Fruit fly (Drosophila melanogaster) whole organism, embryonic: ENCODE data around the gene Gyc89Da.
A peak's percentile ranks its signal among the peaks of the same experiment; 100 is the strongest.

Experiments used
- Abd-B ChIP-seq: fragments of 200-800 bp; sonication (Bioruptor generic); optimal IDR thresholded peaks from 2 replicates; lab custom pipeline; 2018; ENCODE audit warnings: missing biosample characterization, mild to moderate bottlenecking, missing genetic modification characterization, moderate library complexity
- Aef1 ChIP-seq: fragments of 200-800 bp; sonication (Bioruptor generic); IDR thresholded peaks from 3 replicates; pipeline ENCODE4 v1.3.6; 2022; ENCODE audit warnings: missing biosample characterization, missing genetic modification characterization
- Atf6 ChIP-seq: fragments of 200-800 bp; sonication (Bioruptor generic); IDR thresholded peaks from 2 replicates; pipeline ENCODE4 v1.3.6; 2022; ENCODE audit warnings: missing biosample characterization, missing genetic modification characterization
- Bdp1 ChIP-seq: fragments of 200-800 bp; sonication (Bioruptor generic); optimal IDR thresholded peaks from 3 replicates; lab custom pipeline; 2016; ENCODE audit warnings: missing biosample characterization, missing genetic modification characterization
- CG10147 ChIP-seq: fragments of 200-800 bp; sonication (Bioruptor generic); optimal IDR thresholded peaks from 2 replicates; lab custom pipeline; 2019; ENCODE audit warnings: missing biosample characterization, mild to moderate bottlenecking, missing genetic modification characterization, moderate library complexity
- CG10431 ChIP-seq: fragments of 200-800 bp; sonication (Bioruptor generic); optimal IDR thresholded peaks from 3 replicates; lab custom pipeline; 2018; ENCODE audit warnings: missing biosample characterization, mild to moderate bottlenecking, missing genetic modification characterization
- CG12219 ChIP-seq: fragments of 200-800 bp; sonication (Bioruptor generic); optimal IDR thresholded peaks from 3 replicates; lab custom pipeline; 2018; ENCODE audit warnings: missing biosample characterization, mild to moderate bottlenecking, missing genetic modification characterization
- CG12942 ChIP-seq: fragments of 200-800 bp; sonication (Bioruptor generic); optimal IDR thresholded peaks from 3 replicates; lab custom pipeline; 2016; ENCODE audit warnings: missing biosample characterization, missing genetic modification characterization
- CG13775 ChIP-seq: fragments of 200-800 bp; sonication (Bioruptor generic); optimal IDR thresholded peaks from 3 replicates; lab custom pipeline; 2017; ENCODE audit warnings: missing biosample characterization, mild to moderate bottlenecking, missing genetic modification characterization
- CG14014 ChIP-seq: fragments of 200-800 bp; sonication (Bioruptor generic); IDR thresholded peaks from 2 replicates; pipeline ENCODE4 v1.3.6; 2022; ENCODE audit warnings: missing biosample characterization, missing genetic modification characterization
- CG15269 ChIP-seq: fragments of 200-800 bp; sonication (Bioruptor generic); optimal IDR thresholded peaks from 2 replicates; lab custom pipeline; 2018; ENCODE audit warnings: missing biosample characterization, mild to moderate bottlenecking, missing genetic modification characterization, moderate library complexity
- CG1603 ChIP-seq: fragments of 200-800 bp; sonication (Bioruptor generic); optimal IDR thresholded peaks from 2 replicates; lab custom pipeline; 2019; ENCODE audit warnings: missing biosample characterization, mild to moderate bottlenecking, missing genetic modification characterization, moderate library complexity
- CG17612 ChIP-seq: fragments of 200-800 bp; sonication (Bioruptor generic); IDR thresholded peaks from 2 replicates; pipeline ENCODE4 v1.3.6; 2022; ENCODE audit warnings: missing biosample characterization, missing genetic modification characterization
- CG18599 ChIP-seq: fragments of 200-800 bp; sonication (Bioruptor generic); optimal IDR thresholded peaks from 3 replicates; lab custom pipeline; 2017; ENCODE audit warnings: missing biosample characterization, missing genetic modification characterization, mild to moderate bottlenecking, moderate library complexity, missing genetic modification reagents
- CG2712 ChIP-seq: fragments of 200-800 bp; optimal IDR thresholded peaks from 3 replicates; lab custom pipeline; 2019; ENCODE audit warnings: missing biosample characterization, mild to moderate bottlenecking, missing genetic modification characterization, moderate library complexity
- CG3163 ChIP-seq: fragments of 200-800 bp; sonication (Bioruptor generic); optimal IDR thresholded peaks from 3 replicates; lab custom pipeline; 2016; ENCODE audit warnings: missing biosample characterization, missing genetic modification characterization
- CG32767 ChIP-seq: fragments of 200-800 bp; sonication (Bioruptor generic); IDR thresholded peaks from 2 replicates; pipeline ENCODE4 v1.3.6; 2022; ENCODE audit warnings: missing biosample characterization, missing genetic modification characterization
- CG3407 ChIP-seq: fragments of 200-800 bp; sonication (Bioruptor generic); optimal IDR thresholded peaks from 2 replicates; lab custom pipeline; 2018; ENCODE audit warnings: missing biosample characterization, mild to moderate bottlenecking, missing genetic modification characterization
- CG4617 ChIP-seq: fragments of 200-800 bp; sonication (Bioruptor generic); optimal IDR thresholded peaks from 3 replicates; lab custom pipeline; 2016; ENCODE audit warnings: missing biosample characterization, missing genetic modification characterization, borderline replicate concordance
- CG4820 ChIP-seq: fragments of 200-800 bp; sonication (Bioruptor generic); optimal IDR thresholded peaks from 3 replicates; lab custom pipeline; 2016; ENCODE audit warnings: missing biosample characterization, missing genetic modification characterization
- CG6813 ChIP-seq: fragments of 200-800 bp; sonication (Bioruptor generic); optimal IDR thresholded peaks from 2 replicates; lab custom pipeline; 2017; ENCODE audit warnings: missing biosample characterization, missing genetic modification characterization, mild to moderate bottlenecking, moderate library complexity, missing genetic modification reagents
- CG6854 ChIP-seq: fragments of 200-800 bp; sonication (Bioruptor generic); optimal IDR thresholded peaks from 3 replicates; lab custom pipeline; 2017; ENCODE audit warnings: missing biosample characterization, mild to moderate bottlenecking, missing genetic modification characterization
- CG7556 ChIP-seq: fragments of 200-800 bp; sonication (Bioruptor generic); optimal IDR thresholded peaks from 2 replicates; lab custom pipeline; 2017; ENCODE audit warnings: missing biosample characterization, mild to moderate bottlenecking, missing genetic modification characterization
- CG7839 ChIP-seq: fragments of 200-800 bp; sonication (Bioruptor generic); optimal IDR thresholded peaks from 3 replicates; lab custom pipeline; 2018; ENCODE audit warnings: missing biosample characterization, mild to moderate bottlenecking, missing genetic modification characterization, moderate library complexity
- CG7987 ChIP-seq: fragments of 200-800 bp; sonication (Bioruptor generic); optimal IDR thresholded peaks from 2 replicates; lab custom pipeline; 2018; ENCODE audit warnings: missing biosample characterization, mild to moderate bottlenecking, missing genetic modification characterization, moderate library complexity
- CG9609 ChIP-seq: fragments of 200-800 bp; sonication (Bioruptor generic); optimal IDR thresholded peaks from 3 replicates; lab custom pipeline; 2016; ENCODE audit warnings: missing biosample characterization, missing genetic modification characterization
- CoRest ChIP-seq: fragments of 200-800 bp; sonication (Bioruptor generic); optimal IDR thresholded peaks from 3 replicates; lab custom pipeline; 2018; ENCODE audit warnings: missing biosample characterization, mild to moderate bottlenecking, missing genetic modification characterization, moderate library complexity
- Fer1 ChIP-seq: fragments of 200-800 bp; sonication (Bioruptor generic); optimal IDR thresholded peaks from 2 replicates; lab custom pipeline; 2017; ENCODE audit warnings: missing biosample characterization, mild to moderate bottlenecking, missing genetic modification characterization
- Hsf ChIP-seq: fragments of 200-800 bp; sonication (Bioruptor generic); optimal IDR thresholded peaks from 3 replicates; lab custom pipeline; 2016; ENCODE audit warnings: missing biosample characterization, missing genetic modification characterization
- Max ChIP-seq: fragments of 200-800 bp; sonication (Bioruptor generic); optimal IDR thresholded peaks from 2 replicates; lab custom pipeline; 2016; ENCODE audit warnings: missing biosample characterization, mild to moderate bottlenecking, missing genetic modification characterization
- Mrtf ChIP-seq: fragments of 200-800 bp; sonication (Bioruptor generic); IDR thresholded peaks from 3 replicates; pipeline ENCODE4 v1.3.6; 2022; ENCODE audit warnings: missing biosample characterization, missing genetic modification characterization
- NC2α ChIP-seq: fragments of 200-800 bp; sonication (Bioruptor generic); optimal IDR thresholded peaks from 2 replicates; lab custom pipeline; 2016; ENCODE audit warnings: missing biosample characterization, missing genetic modification characterization
- NK7.1 ChIP-seq: fragments of 200-800 bp; sonication (Bioruptor generic); optimal IDR thresholded peaks from 3 replicates; lab custom pipeline; 2016; ENCODE audit warnings: missing biosample characterization, missing genetic modification characterization
- Neu2 ChIP-seq: fragments of 200-800 bp; sonication (Bioruptor generic); optimal IDR thresholded peaks from 3 replicates; lab custom pipeline; 2016; ENCODE audit warnings: missing biosample characterization, missing genetic modification characterization, borderline replicate concordance
- Nf-YA ChIP-seq: fragments of 200-800 bp; sonication (Bioruptor generic); IDR thresholded peaks from 2 replicates; pipeline ENCODE4 v1.3.6; 2022; ENCODE audit warnings: missing biosample characterization, missing genetic modification characterization
- Sox100B ChIP-seq: fragments of 200-800 bp; sonication (Bioruptor generic); optimal IDR thresholded peaks from 3 replicates; lab custom pipeline; 2018; ENCODE audit warnings: missing biosample characterization, mild to moderate bottlenecking, missing genetic modification characterization
- Trl ChIP-seq, 3 experiments: fragments of >200 bp in 2 of 3; fragments of 200-800 bp in 1 of 3; sonication (Bioruptor generic) in 1 of 3; optimal IDR thresholded peaks; 2 replicates in 1 of 3; 3 replicates in 2 of 3; lab custom pipeline; 2016 to 2017; ENCODE audit warnings: missing biosample characterization in 1 of 3, missing genetic modification characterization in 1 of 3
- Xrp1 ChIP-seq: fragments of 200-800 bp; sonication (Bioruptor generic); IDR thresholded peaks from 2 replicates; pipeline ENCODE4 v1.3.6; 2022; ENCODE audit warnings: missing biosample characterization, missing genetic modification characterization
- abd-A ChIP-seq: fragments of 200-800 bp; sonication (Bioruptor generic); optimal IDR thresholded peaks from 3 replicates; lab custom pipeline; 2019; ENCODE audit warnings: missing biosample characterization, mild to moderate bottlenecking, missing genetic modification characterization, moderate library complexity
- ase ChIP-seq: fragments of 200-800 bp; sonication (Bioruptor generic); IDR thresholded peaks from 3 replicates; pipeline ENCODE4 v1.3.6; 2022; ENCODE audit warnings: missing biosample characterization, missing genetic modification characterization
- caup ChIP-seq: fragments of 200-800 bp; sonication (Bioruptor generic); optimal IDR thresholded peaks from 3 replicates; lab custom pipeline; 2017; ENCODE audit warnings: missing biosample characterization, mild to moderate bottlenecking, missing genetic modification characterization, moderate library complexity; ENCODE audit not compliant: severe bottlenecking
- dati ChIP-seq: fragments of 200-800 bp; sonication (Bioruptor generic); IDR thresholded peaks from 2 replicates; pipeline ENCODE4 v1.3.6; 2022; ENCODE audit warnings: missing biosample characterization, missing genetic modification characterization
- en ChIP-seq: fragments of 200-800 bp; sonication (Bioruptor generic); optimal IDR thresholded peaks from 2 replicates; lab custom pipeline; 2016; ENCODE audit warnings: missing biosample characterization, missing genetic modification characterization
- hb ChIP-seq: fragments of 200-800 bp; sonication (Bioruptor generic); IDR thresholded peaks from 3 replicates; pipeline ENCODE4 v1.3.6; 2022; ENCODE audit warnings: missing biosample characterization, missing genetic modification characterization; ENCODE audit not compliant: partially characterized antibody
- insv ChIP-seq, 2 experiments: fragments of 200-800 bp; sonication (Bioruptor generic); optimal IDR thresholded peaks; 3 replicates each; lab custom pipeline; 2016 to 2018; ENCODE audit warnings: missing biosample characterization in 2 of 2, missing genetic modification characterization in 2 of 2
- kni ChIP-seq: fragments of 200-800 bp; sonication (Bioruptor generic); optimal IDR thresholded peaks from 3 replicates; lab custom pipeline; 2017; ENCODE audit warnings: mild to moderate bottlenecking, missing biosample characterization, missing genetic modification reagents, missing genetic modification characterization
- onecut ChIP-seq: fragments of 200-800 bp; sonication (Bioruptor generic); IDR thresholded peaks from 2 replicates; pipeline ENCODE4 v1.3.6; 2022; ENCODE audit warnings: missing biosample characterization, missing genetic modification characterization
- peb ChIP-seq: fragments of 200-800 bp; sonication (Bioruptor generic); IDR thresholded peaks from 2 replicates; pipeline ENCODE4 v1.3.6; 2022; ENCODE audit warnings: missing biosample characterization, missing genetic modification characterization
- vvl ChIP-seq: fragments of 200-800 bp; sonication (Bioruptor generic); IDR thresholded peaks from 2 replicates; pipeline ENCODE4 v1.3.6; 2022; ENCODE audit warnings: missing biosample characterization, missing genetic modification characterization
- zfh1 ChIP-seq: fragments of 200-800 bp; sonication (Bioruptor generic); IDR thresholded peaks from 3 replicates; pipeline ENCODE4 v1.3.6; 2022; ENCODE audit warnings: missing biosample characterization, missing genetic modification characterization

The Gyc89Da gene

dm6 chr3R:16524593-16525111, 52.3 kb downstream of the Gyc89Da start (continued):
- TF ChIP-seq CG14014 (GFP tag; lab: Robert Waterston, UW) (no peak), CG2712 (tag; lab: Kevin White, UChicago) (peak; percentile 68), ase (GFP tag; lab: Robert Waterston, UW) (peak; percentile 49; the same call in 1 of the 3 replicates), Hsf (GFP tag; lab: Kevin White, UChicago) (peak; percentile 18), CG17612 (GFP tag; lab: Robert Waterston, UW) (no peak), CG15269 (tag; lab: Kevin White, UChicago) (no peak), CG3407 (GFP tag; lab: Kevin White, UChicago) (peak; percentile 65), onecut (GFP tag; lab: Robert Waterston, UW) (peak; percentile 34), hb (GFP tag; lab: Robert Waterston, UW) (no peak), CG7556 (GFP tag; lab: Kevin White, UChicago) (peak; percentile 52), kni (GFP tag; lab: Kevin White, UChicago) (peak; percentile 98), Max (no peak), NK7.1 (GFP tag; lab: Kevin White, UChicago) (no peak), CG18599 (peak; percentile 4), CG6854 (GFP tag; lab: Kevin White, UChicago) (no peak), CG7987 (GFP tag; lab: Kevin White, UChicago) (peak; percentile 50), caup (no peak), CoRest (peak; percentile 48), peb (GFP tag; lab: Robert Waterston, UW) (peak; percentile 51), en (peak; percentile 22), CG1603 (tag; lab: Kevin White, UChicago) (peak; percentile 83), Trl (optimal IDR thresholded peaks at IDR 0.05; lab: Kevin White, UChicago) (no peak), Trl (GFP tag; optimal IDR thresholded peaks at IDR 0.05; lab: Kevin White, UChicago) (peak; percentile 56), CG10431 (peak; percentile 58), abd-A (tag; lab: Kevin White, UChicago) (no peak), Neu2 (GFP tag; lab: Kevin White, UChicago) (no peak), CG4617 (GFP tag; lab: Kevin White, UChicago) (no peak), Aef1 (GFP tag; lab: Robert Waterston, UW) (no peak), CG13775 (GFP tag; lab: Kevin White, UChicago) (peak; percentile 26), Fer1 (GFP tag; lab: Kevin White, UChicago) (no peak), Bdp1 (peak; percentile 9), CG6813 (peak; percentile 51), Mrtf (no peak), Abd-B (GFP tag; lab: Kevin White, UChicago) (no peak), CG7839 (tag; lab: Kevin White, UChicago) (peak; percentile 5), dati (GFP tag; lab: Robert Waterston, UW) (no peak), CG12942 (peak; percentile 25), Atf6 (GFP tag; lab: Robert Waterston, UW) (no peak), Nf-YA (peak; percentile 30; the same call in 1 of the 2 replicates), insv (GFP tag; optimal IDR thresholded peaks at IDR 0.05; lab: Kevin White, UChicago) (peak in 1 of 2 experiments; percentile 5), Sox100B (GFP tag; lab: Kevin White, UChicago) (peak; percentile 50), zfh1 (GFP tag; lab: Robert Waterston, UW) (peak; percentile 61; the same call in 2 of the 3 replicates), CG3163 (GFP tag; lab: Kevin White, UChicago) (no peak), CG10147 (GFP tag; lab: Kevin White, UChicago) (no peak), vvl (GFP tag; lab: Robert Waterston, UW) (peak; percentile 60), CG9609 (no peak), CG32767 (GFP tag; lab: Robert Waterston, UW) (no peak), CG12219 (GFP tag; lab: Kevin White, UChicago) (peak; percentile 41), CG4820 (GFP tag; lab: Kevin White, UChicago) (peak; percentile 33), NC2α (GFP tag; lab: Kevin White, UChicago) (peak; percentile 40), Xrp1 (GFP tag; lab: Robert Waterston, UW) (peak; percentile 77)
